Worm (Caenorhabditis elegans) whole organism, L3 larva: ENCODE results near the gene T02H6.11.

Experiments used
- R02D3.7 ChIP-seq: fragments of 150-350 bp; optimal IDR thresholded peaks from 2 replicates; lab custom pipeline; 2014; ENCODE audit warnings: missing biosample characterization, missing genetic modification characterization
- aly-2 ChIP-seq: fragments of 150-350 bp; optimal IDR thresholded peaks from 2 replicates; lab custom pipeline; 2014; ENCODE audit warnings: missing biosample characterization, missing genetic modification characterization
- ama-1 ChIP-seq: fragments of 150-350 bp; optimal IDR thresholded peaks from 2 replicates; lab custom pipeline; 2018
- ceh-28 ChIP-seq: fragments of 150-350 bp; optimal IDR thresholded peaks from 2 replicates; lab custom pipeline; 2014; ENCODE audit warnings: missing biosample characterization, missing genetic modification reagents, missing genetic modification characterization
- ceh-82 ChIP-seq: fragments of 150-350 bp; optimal IDR thresholded peaks from 2 replicates; lab custom pipeline; 2014; ENCODE audit warnings: missing biosample characterization, missing genetic modification characterization
- ceh-9 ChIP-seq: sonication (generic microtip); optimal IDR thresholded peaks from 2 replicates; lab custom pipeline; 2018; ENCODE audit warnings: missing biosample characterization, missing genetic modification characterization
- daf-12 ChIP-seq: fragments of 150-350 bp; optimal IDR thresholded peaks from 2 replicates; lab custom pipeline; 2014; ENCODE audit warnings: missing biosample characterization, missing genetic modification reagents, missing genetic modification characterization
- egl-27 ChIP-seq: sonication (generic microtip); optimal IDR thresholded peaks from 4 replicates; lab custom pipeline; 2017; ENCODE audit warnings: missing biosample characterization, missing genetic modification reagents, missing genetic modification characterization
- elt-1 ChIP-seq: fragments of 150-350 bp; optimal IDR thresholded peaks from 2 replicates; lab custom pipeline; 2014; ENCODE audit warnings: missing biosample characterization, missing genetic modification characterization
- elt-2 ChIP-seq: sonication (generic microtip); optimal IDR thresholded peaks from 2 replicates; lab custom pipeline; 2016; ENCODE audit warnings: missing genetic modification reagents, mild to moderate bottlenecking, missing genetic modification characterization, missing compliant biosample characterization
- elt-3 ChIP-seq, 3 experiments: fragments of 150-350 bp in 1 of 3; sonication (generic microtip) in 2 of 3; optimal IDR thresholded peaks; 2 replicates in 2 of 3; 4 replicates in 1 of 3; lab custom pipeline; 2014 to 2017; ENCODE audit warnings: missing biosample characterization in 3 of 3, missing genetic modification characterization in 3 of 3
- eor-1 ChIP-seq, 2 experiments: fragments of 150-350 bp; optimal IDR thresholded peaks; 2 replicates each; lab custom pipeline; 2014 to 2018; ENCODE audit warnings: missing biosample characterization in 2 of 2, missing genetic modification characterization in 2 of 2
- fkh-10 ChIP-seq: sonication (generic microtip); optimal IDR thresholded peaks from 2 replicates; lab custom pipeline; 2017; ENCODE audit warnings: missing biosample characterization, missing genetic modification reagents, missing genetic modification characterization
- hmg-11 ChIP-seq: sonication (generic microtip); optimal IDR thresholded peaks from 2 replicates; lab custom pipeline; 2016; ENCODE audit warnings: missing genetic modification characterization, missing compliant biosample characterization
- jun-1 ChIP-seq: fragments of 150-350 bp; optimal IDR thresholded peaks from 2 replicates; lab custom pipeline; 2014; ENCODE audit warnings: missing biosample characterization, missing genetic modification reagents, missing genetic modification characterization
- lin-15B ChIP-seq: fragments of 150-350 bp; optimal IDR thresholded peaks from 2 replicates; lab custom pipeline; 2014; ENCODE audit warnings: missing biosample characterization, missing genetic modification characterization
- lsy-12 ChIP-seq: sonication (generic microtip); optimal IDR thresholded peaks from 2 replicates; lab custom pipeline; 2016; ENCODE audit warnings: mild to moderate bottlenecking, missing genetic modification characterization, missing compliant biosample characterization
- nhr-12 ChIP-seq: fragments of 150-350 bp; optimal IDR thresholded peaks from 2 replicates; lab custom pipeline; 2014; ENCODE audit warnings: missing biosample characterization, missing genetic modification characterization
- nhr-237 ChIP-seq: fragments of 150-350 bp; optimal IDR thresholded peaks from 2 replicates; lab custom pipeline; 2014; ENCODE audit warnings: missing biosample characterization, missing genetic modification characterization
- nhr-28 ChIP-seq: fragments of 150-350 bp; optimal IDR thresholded peaks from 2 replicates; lab custom pipeline; 2014; ENCODE audit warnings: missing biosample characterization, missing genetic modification characterization
- nhr-43 ChIP-seq: sonication (generic microtip); optimal IDR thresholded peaks from 2 replicates; lab custom pipeline; 2016; ENCODE audit warnings: mild to moderate bottlenecking, missing genetic modification characterization, missing compliant biosample characterization; ENCODE audit not compliant: poor library complexity, severe bottlenecking
- nhr-67 ChIP-seq: fragments of 150-350 bp; optimal IDR thresholded peaks from 2 replicates; lab custom pipeline; 2014; ENCODE audit warnings: missing biosample characterization, missing genetic modification characterization
- nhr-76 ChIP-seq: fragments of 150-350 bp; sonication (generic microtip); optimal IDR thresholded peaks from 5 replicates; lab custom pipeline; 2014; ENCODE audit warnings: missing biosample characterization, missing genetic modification characterization
- pha-4 ChIP-seq: fragments of 150-350 bp; optimal IDR thresholded peaks from 2 replicates; lab custom pipeline; 2014; ENCODE audit warnings: missing biosample characterization, missing genetic modification reagents, missing genetic modification characterization
- pqm-1 ChIP-seq: fragments of 150-350 bp; optimal IDR thresholded peaks from 2 replicates; lab custom pipeline; 2017; ENCODE audit warnings: missing biosample characterization, missing genetic modification characterization, inconsistent platforms
- sea-2 ChIP-seq: fragments of 150-350 bp; sonication (generic microtip); optimal IDR thresholded peaks from 4 replicates; lab custom pipeline; 2014; ENCODE audit warnings: missing biosample characterization, missing genetic modification reagents, missing genetic modification characterization
- snpc-4 ChIP-seq: fragments of 150-350 bp; optimal IDR thresholded peaks from 2 replicates; lab custom pipeline; 2014; ENCODE audit warnings: missing biosample characterization, missing genetic modification characterization
- unc-39 ChIP-seq: sonication (generic microtip); optimal IDR thresholded peaks from 4 replicates; lab custom pipeline; 2017; ENCODE audit warnings: missing biosample characterization, missing genetic modification characterization
- unc-62 ChIP-seq: fragments of 150-350 bp; sonication (generic microtip); optimal IDR thresholded peaks from 4 replicates; lab custom pipeline; 2014; ENCODE audit warnings: missing biosample characterization, missing genetic modification reagents, missing genetic modification characterization
- ztf-4 ChIP-seq: fragments of 150-350 bp; optimal IDR thresholded peaks from 2 replicates; lab custom pipeline; 2014; ENCODE audit warnings: missing biosample characterization, missing genetic modification characterization

Gene T02H6.11

ce11 chrII:701025-701370 lies at the start of gene T02H6.11:
TSS of gene T02H6.11 (minus strand) at chrII:701125.
- no peak for TF ChIP-seq nhr-12 (tag; lab: Kevin White, UChicago)
- no peak for TF ChIP-seq sea-2
- no peak for TF ChIP-seq elt-3 (tag; optimal IDR thresholded peaks at IDR 0.05; lab: Kevin White, UChicago)
- no peak for TF ChIP-seq hmg-11
- no peak for TF ChIP-seq jun-1 (tag; lab: Kevin White, UChicago)
- TF ChIP-seq lsy-12 (tag; lab: Kevin White, UChicago), result no peak
- TF ChIP-seq ceh-28 (tag; lab: Kevin White, UChicago), result no peak
- no peak for TF ChIP-seq elt-1 (tag; lab: Kevin White, UChicago)
- no peak for TF ChIP-seq ceh-82 (tag; lab: Kevin White, UChicago)
- no peak for TF ChIP-seq aly-2 (tag; lab: Kevin White, UChicago)
- no peak for TF ChIP-seq ama-1
- TF ChIP-seq nhr-28 (tag; lab: Kevin White, UChicago), result no peak
- TF ChIP-seq daf-12 (tag; lab: Kevin White, UChicago), result no peak
- TF ChIP-seq nhr-67 (tag; lab: Kevin White, UChicago), result no peak
- no peak for TF ChIP-seq pqm-1 (tag; lab: Kevin White, UChicago)
- TF ChIP-seq R02D3.7 (tag; lab: Kevin White, UChicago), result no peak
- TF ChIP-seq snpc-4 (tag; lab: Kevin White, UChicago), result no peak
- TF ChIP-seq unc-62 (GFP tag; lab: Kevin White, UChicago), result no peak
- TF ChIP-seq egl-27 (tag; lab: Kevin White, UChicago), result no peak

- no peak for TF ChIP-seq ceh-9 (tag; lab: Kevin White, UChicago)
- no peak for TF ChIP-seq lsy-12 (tag; lab: Kevin White, UChicago)
- no peak for TF ChIP-seq unc-62 (GFP tag; lab: Kevin White, UChicago)
- TF ChIP-seq, all 47 proteins: peak for 0
Observed at ce11 chrII:750155-750554, 49.2 kb upstream of the T02H6.11 start, which contains the start of gene snt-6. TSS of gene snt-6 (minus strand) at chrII:750212.

ce11 chrII:740808-741207 lies 39.9 kb upstream of the T02H6.11 start, which contains the start of gene fbxc-48:
TSS of gene fbxc-48 (minus strand) at chrII:740908.
- TF ChIP-seq egl-27 (tag; lab: Kevin White, UChicago), result no peak
- no peak for TF ChIP-seq pha-4
- no peak for TF ChIP-seq elt-1 (tag; lab: Kevin White, UChicago)
- TF ChIP-seq ztf-4 (tag; lab: Kevin White, UChicago), result no peak
- TF ChIP-seq nhr-237 (tag; lab: Kevin White, UChicago), result no peak
- no peak for TF ChIP-seq nhr-28 (tag; lab: Kevin White, UChicago)
- TF ChIP-seq hmg-11, result no peak
- no peak for TF ChIP-seq nhr-12 (tag; lab: Kevin White, UChicago)
- TF ChIP-seq daf-12 (tag; lab: Kevin White, UChicago), result no peak
- TF ChIP-seq unc-39 (tag; lab: Kevin White, UChicago), result no peak
- no peak for TF ChIP-seq nhr-76 (tag; lab: Kevin White, UChicago)
- no peak for TF ChIP-seq fkh-10 (GFP tag; lab: Kevin White, UChicago)
- no peak for TF ChIP-seq R02D3.7 (tag; lab: Kevin White, UChicago)
- no peak for TF ChIP-seq ceh-9 (tag; lab: Kevin White, UChicago)
- no peak for TF ChIP-seq eor-1 (tag; optimal IDR thresholded peaks at IDR 0.05; lab: Kevin White, UChicago)
- TF ChIP-seq sea-2, result no peak

ce11 chrII:732393-732792 lies 31.5 kb upstream of the T02H6.11 start:
- TF ChIP-seq unc-62 (GFP tag; lab: Kevin White, UChicago), result no peak
- TF ChIP-seq elt-2 (tag; lab: Kevin White, UChicago), result peak; percentile 13

- TF ChIP-seq lin-15B (tag; lab: Kevin White, UChicago) (peak; percentile 9), ztf-4 (tag; lab: Kevin White, UChicago) (no peak), eor-1 (tag; optimal IDR thresholded peaks at IDR 0.05; lab: Kevin White, UChicago) (no peak), nhr-43 (tag; lab: Kevin White, UChicago) (no peak), ceh-28 (tag; lab: Kevin White, UChicago) (no peak), unc-62 (GFP tag; lab: Kevin White, UChicago) (no peak), egl-27 (tag; lab: Kevin White, UChicago) (no peak)
Observed at ce11 chrII:729931-730330, 29.0 kb upstream of the T02H6.11 start.

ce11 chrII:724004-724403 lies 23.1 kb upstream of the T02H6.11 start:
- TF ChIP-seq pqm-1 (tag; lab: Kevin White, UChicago), result no peak
- peak; percentile 99 for TF ChIP-seq ceh-28 (tag; lab: Kevin White, UChicago)
